Worm (Caenorhabditis elegans): Measurements from ENCODE around the gene srd-17.

- TF ChIP-seq nhr-76 (tag; optimal IDR thresholded peaks at IDR 0.05) (no peak), M03D4.4 (tag; optimal IDR thresholded peaks at IDR 0.05) (no peak)
Measured at ce11 chrV:13455448-13455847, 22.9 kb upstream of the srd-17 start, which contains the start of gene lurp-3.
